Fruit fly (Drosophila melanogaster): ENCODE results near the gene CG9044.

DNA sequence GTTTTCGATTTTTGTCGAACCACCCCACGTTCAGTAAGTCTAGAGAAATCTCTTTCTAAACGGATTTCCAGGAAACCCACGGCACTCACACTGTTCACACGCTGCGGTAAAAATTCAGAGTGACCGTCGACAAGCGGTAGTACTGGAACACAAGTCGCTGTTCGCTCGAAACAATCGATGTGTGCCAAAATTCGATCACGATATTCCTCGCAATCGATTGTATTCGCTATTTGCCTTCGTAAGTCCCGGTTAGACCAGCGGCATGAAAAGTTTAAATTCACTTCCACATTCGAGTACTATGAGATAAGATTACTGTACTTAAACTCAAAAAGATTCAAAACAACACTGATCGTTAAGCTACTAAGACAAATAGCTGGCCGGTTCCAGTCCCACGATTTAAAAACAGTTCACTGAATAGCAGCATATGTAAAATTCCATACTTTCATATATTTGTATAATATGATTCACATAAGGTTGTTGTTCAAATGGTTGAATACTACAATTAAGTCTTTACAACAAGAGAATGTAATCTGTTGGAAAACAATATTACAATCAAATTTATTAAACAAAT, 31.7 kb downstream of the CG9044 start, which contains the start of gene chic:
- TF ChIP-seq CG8478 (optimal IDR thresholded peaks at IDR 0.05) (no peak), EcR (GFP tag; optimal IDR thresholded peaks at IDR 0.05) (no peak)
